Fruit fly (Drosophila melanogaster): ENCODE results near the gene hoe2.

DNA sequence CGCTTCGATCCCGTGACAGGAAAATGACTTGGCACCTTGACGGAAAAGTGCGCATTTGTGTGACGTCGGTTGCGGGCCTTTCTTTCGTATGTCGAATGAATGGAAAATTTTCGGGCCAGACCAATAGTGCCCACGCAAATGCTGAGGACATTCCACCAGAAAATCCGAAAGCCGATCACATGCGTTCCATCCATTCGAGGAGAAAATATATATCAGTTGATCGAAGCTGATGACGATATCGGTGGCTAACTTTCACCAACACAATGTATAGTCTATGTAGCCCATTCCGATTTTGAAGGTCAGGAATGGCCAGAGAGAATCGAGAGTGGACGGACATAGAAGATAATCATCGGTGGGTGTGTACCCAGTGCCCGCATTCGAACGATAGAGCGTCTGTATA is 38.1 kb downstream of the hoe2 start:
- TF ChIP-seq psq (optimal IDR thresholded peaks at IDR 0.05) (no peak), h (optimal IDR thresholded peaks at IDR 0.05) (no peak)
